Fruit fly (Drosophila melanogaster): Measurements from ENCODE around the gene CG6813.

CG6813 gene

DNA sequence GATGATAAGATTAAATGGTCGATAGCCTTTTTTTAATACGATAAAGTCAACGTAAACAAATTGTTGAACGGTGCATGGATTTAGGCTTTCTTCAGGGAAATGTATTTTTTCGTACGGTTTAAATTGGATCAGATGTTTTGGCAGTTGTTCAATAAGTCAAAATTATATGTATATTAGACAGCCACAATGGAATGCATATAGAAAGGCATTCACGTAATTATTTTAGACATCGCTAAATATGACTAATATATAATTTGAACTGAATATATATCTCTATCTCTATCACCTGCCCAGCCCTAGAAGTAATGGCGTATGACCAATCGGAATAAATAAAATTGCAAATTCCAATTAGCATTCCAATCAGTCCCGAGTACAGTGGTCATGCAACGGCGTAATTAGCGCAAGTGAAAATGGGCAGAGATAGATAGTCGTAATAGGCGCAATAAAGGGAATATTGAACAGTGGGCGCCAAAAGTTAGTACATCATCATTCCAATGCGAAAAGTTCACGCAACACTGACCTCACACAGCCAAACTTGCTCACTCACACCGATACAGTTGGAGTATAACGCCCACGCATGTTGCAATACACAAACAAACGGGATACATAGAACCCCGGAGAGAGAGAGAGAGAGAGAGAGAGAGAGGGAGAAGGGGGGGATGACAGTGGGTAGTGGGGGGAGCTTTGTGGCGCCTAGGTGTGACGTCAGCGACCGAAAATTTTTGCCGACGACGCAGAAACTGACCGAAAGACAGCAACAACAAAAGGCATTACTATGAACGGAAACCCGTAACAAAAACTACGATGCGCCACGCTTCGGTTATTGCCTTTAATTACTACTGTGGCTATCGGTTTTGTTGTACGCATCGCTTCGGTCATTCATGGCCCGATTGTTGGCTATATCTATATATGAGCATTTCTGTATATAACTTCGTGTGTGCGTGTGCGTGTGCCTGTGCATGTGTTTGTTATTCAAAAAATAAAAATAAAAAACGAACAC, 22.2 kb upstream of the CG6813 start (continued):
- TF ChIP-seq Elba2 (GFP tag; optimal IDR thresholded peaks at IDR 0.05) (peak; percentile 98), CrebB (tag; optimal IDR thresholded peaks at IDR 0.05) (peak; percentile 25), ash1 (GFP tag; optimal IDR thresholded peaks at IDR 0.05) (peak; percentile 25), CG15479 (GFP tag; optimal IDR thresholded peaks at IDR 0.05) (peak; percentile 59), abd-A (tag; optimal IDR thresholded peaks at IDR 0.05) (peak; percentile 67), wor (GFP tag; IDR thresholded peaks at IDR 0.05) (no peak), Deaf1 (tag; optimal IDR thresholded peaks at IDR 0.05) (peak; percentile 61), HHEX (GFP tag; optimal IDR thresholded peaks at IDR 0.05) (peak; percentile 18), sens (GFP tag) (peak; percentile 13), CG8290 (GFP tag; optimal IDR thresholded peaks at IDR 0.05) (no peak), CG8290 (tag; optimal IDR thresholded peaks at IDR 0.05) (peak in 1 of 2 experiments; percentile 6), Hr78 (GFP tag; optimal IDR thresholded peaks at IDR 0.05) (peak in 1 of 2 experiments; percentile 48), CG8388 (GFP tag; optimal IDR thresholded peaks at IDR 0.05) (peak; percentile 35), amos (GFP tag; IDR thresholded peaks at IDR 0.05; ENCODE audit: partially characterized antibody) (peak; percentile 12; the same call in 1 of the 2 replicates), CG12769 (tag; optimal IDR thresholded peaks at IDR 0.05) (peak; percentile 84), ranshi (GFP tag; IDR thresholded peaks at IDR 0.05) (no peak), lilli (GFP tag; optimal IDR thresholded peaks at IDR 0.05) (no peak), Med (GFP tag) (peak; percentile 78), CG12744 (GFP tag; optimal IDR thresholded peaks at IDR 0.05) (no peak), CG3847 (GFP tag; IDR thresholded peaks at IDR 0.05) (0 out of 2 replicates have a peak, but pooled peaks have one; percentile 26), twi (tag; optimal IDR thresholded peaks at IDR 0.05) (no peak), Fer1 (GFP tag; optimal IDR thresholded peaks at IDR 0.05) (peak; percentile 33)

DNA sequence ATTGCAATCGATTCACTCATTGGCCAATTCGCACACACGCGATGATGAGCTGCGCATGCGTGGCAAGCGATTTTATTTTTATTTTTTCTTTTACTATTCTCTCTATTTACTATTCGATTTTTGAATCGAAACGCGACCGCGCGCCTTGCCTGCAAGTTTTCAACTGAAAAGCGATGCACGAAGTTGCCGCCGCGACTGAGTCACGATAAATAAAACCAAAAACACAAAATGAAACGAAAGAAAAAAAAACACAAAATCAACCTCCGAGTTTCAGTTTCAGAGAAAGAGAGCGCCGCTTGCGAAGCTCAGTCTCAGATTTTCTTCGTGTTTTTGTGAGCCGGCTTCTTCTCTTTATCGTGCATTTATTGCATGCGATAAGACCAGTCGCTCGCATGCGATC, 20.4 kb upstream of the CG6813 start:
- TF ChIP-seq Trl (optimal IDR thresholded peaks at IDR 0.05): peak in 1 of 2 experiments; percentile 34
- no peak for TF ChIP-seq Trl (GFP tag; optimal IDR thresholded peaks at IDR 0.05)
- peak; percentile 20; the same call in 1 of the 2 replicates for TF ChIP-seq CG13287 (GFP tag; IDR thresholded peaks at IDR 0.05; ENCODE audit: partially characterized antibody)
- TF ChIP-seq ATbp (GFP tag; optimal IDR thresholded peaks at IDR 0.05): peak; percentile 2
- peak; percentile 51; the same call in 1 of the 3 replicates for TF ChIP-seq CG34422 (GFP tag; IDR thresholded peaks at IDR 0.05)
- TF ChIP-seq hbn (GFP tag; IDR thresholded peaks at IDR 0.05; ENCODE audit: partially characterized antibody): 0 out of 2 replicates have a peak, but pooled peaks have one; percentile 31
- TF ChIP-seq Stat92E (GFP tag; optimal IDR thresholded peaks at IDR 0.05): no peak
- no peak for TF ChIP-seq vvl (GFP tag; IDR thresholded peaks at IDR 0.05)
- peak; percentile 62 for TF ChIP-seq sqz (GFP tag; optimal IDR thresholded peaks at IDR 0.05)
- no peak for TF ChIP-seq CG10274 (GFP tag; optimal IDR thresholded peaks at IDR 0.05)
- 0 out of 4 replicates have a peak, but pooled peaks have one; percentile 74 for TF ChIP-seq chinmo (GFP tag; IDR thresholded peaks at IDR 0.05; ENCODE audit: partially characterized antibody)
- no peak for TF ChIP-seq HLH3B (GFP tag; IDR thresholded peaks at IDR 0.05)
- 0 out of 2 replicates have a peak, but pooled peaks have one; percentile 23 for TF ChIP-seq Drgx (GFP tag; IDR thresholded peaks at IDR 0.05)
- peak; percentile 71 for TF ChIP-seq CG3163 (GFP tag; optimal IDR thresholded peaks at IDR 0.05)
- TF ChIP-seq Six4 (GFP tag; optimal IDR thresholded peaks at IDR 0.05): no peak
- no peak for TF ChIP-seq CTCF (GFP tag; optimal IDR thresholded peaks at IDR 0.05)
- 0 out of 3 replicates have a peak, but pooled peaks have one; percentile 42 for TF ChIP-seq CG2199 (GFP tag; IDR thresholded peaks at IDR 0.05)
- no peak for TF ChIP-seq fd102C (GFP tag; optimal IDR thresholded peaks at IDR 0.05)
- TF ChIP-seq sens (GFP tag): no peak
- peak; percentile 98 for TF ChIP-seq nom (GFP tag; optimal IDR thresholded peaks at IDR 0.05)
- TF ChIP-seq slou (GFP tag; optimal IDR thresholded peaks at IDR 0.05): no peak
- TF ChIP-seq otp (GFP tag; IDR thresholded peaks at IDR 0.05): 0 out of 3 replicates have a peak, but pooled peaks have one; percentile 4
- TF ChIP-seq row (GFP tag; IDR thresholded peaks at IDR 0.05): no peak
- peak; percentile 51 for TF ChIP-seq Deaf1 (tag; optimal IDR thresholded peaks at IDR 0.05)
- TF ChIP-seq Sox102F (GFP tag; optimal IDR thresholded peaks at IDR 0.05): no peak
- peak; percentile 49 for TF ChIP-seq Med (GFP tag)
- TF ChIP-seq Doc2 (GFP tag; IDR thresholded peaks at IDR 0.05): no peak
- peak in 1 of 2 experiments; percentile 73 for TF ChIP-seq bsh (GFP tag; optimal IDR thresholded peaks at IDR 0.05)

All from whole organism, embryonic.